Worm (Caenorhabditis elegans) whole organism, L3 larva: ENCODE measurements around the gene Y55H10A.2.
A peak's percentile ranks its signal among the peaks of the same experiment; 100 is the strongest.

Source experiments
- R02D3.7 ChIP-seq: fragments of 150-350 bp; optimal IDR thresholded peaks from 2 replicates; lab custom pipeline; 2014; ENCODE audit warnings: missing biosample characterization, missing genetic modification characterization
- aly-2 ChIP-seq: fragments of 150-350 bp; optimal IDR thresholded peaks from 2 replicates; lab custom pipeline; 2014; ENCODE audit warnings: missing biosample characterization, missing genetic modification characterization
- ama-1 ChIP-seq: fragments of 150-350 bp; optimal IDR thresholded peaks from 2 replicates; lab custom pipeline; 2018
- ceh-16 ChIP-seq: sonication (generic microtip); optimal IDR thresholded peaks from 2 replicates; lab custom pipeline; 2017; ENCODE audit warnings: missing biosample characterization, missing genetic modification characterization
- ceh-28 ChIP-seq: fragments of 150-350 bp; optimal IDR thresholded peaks from 2 replicates; lab custom pipeline; 2014; ENCODE audit warnings: missing biosample characterization, missing genetic modification reagents, missing genetic modification characterization
- ceh-82 ChIP-seq: fragments of 150-350 bp; optimal IDR thresholded peaks from 2 replicates; lab custom pipeline; 2014; ENCODE audit warnings: missing biosample characterization, missing genetic modification characterization
- ceh-9 ChIP-seq: sonication (generic microtip); optimal IDR thresholded peaks from 2 replicates; lab custom pipeline; 2018; ENCODE audit warnings: missing biosample characterization, missing genetic modification characterization
- daf-12 ChIP-seq: fragments of 150-350 bp; optimal IDR thresholded peaks from 2 replicates; lab custom pipeline; 2014; ENCODE audit warnings: missing biosample characterization, missing genetic modification reagents, missing genetic modification characterization
- elt-1 ChIP-seq: fragments of 150-350 bp; optimal IDR thresholded peaks from 2 replicates; lab custom pipeline; 2014; ENCODE audit warnings: missing biosample characterization, missing genetic modification characterization
- elt-2 ChIP-seq: sonication (generic microtip); optimal IDR thresholded peaks from 2 replicates; lab custom pipeline; 2016; ENCODE audit warnings: missing genetic modification reagents, mild to moderate bottlenecking, missing genetic modification characterization, missing compliant biosample characterization
- elt-3 ChIP-seq, 3 experiments: fragments of 150-350 bp in 1 of 3; sonication (generic microtip) in 2 of 3; optimal IDR thresholded peaks; 2 replicates in 2 of 3; 4 replicates in 1 of 3; lab custom pipeline; 2014 to 2017; ENCODE audit warnings: missing biosample characterization in 3 of 3, missing genetic modification characterization in 3 of 3
- eor-1 ChIP-seq, 2 experiments: fragments of 150-350 bp; optimal IDR thresholded peaks; 2 replicates each; lab custom pipeline; 2014 to 2018; ENCODE audit warnings: missing biosample characterization in 2 of 2, missing genetic modification characterization in 2 of 2
- fkh-10 ChIP-seq: sonication (generic microtip); optimal IDR thresholded peaks from 2 replicates; lab custom pipeline; 2017; ENCODE audit warnings: missing biosample characterization, missing genetic modification reagents, missing genetic modification characterization
- fkh-2 ChIP-seq: fragments of 150-350 bp; optimal IDR thresholded peaks from 2 replicates; lab custom pipeline; 2014; ENCODE audit warnings: missing biosample characterization, missing genetic modification reagents, missing genetic modification characterization
- hmg-11 ChIP-seq: sonication (generic microtip); optimal IDR thresholded peaks from 2 replicates; lab custom pipeline; 2016; ENCODE audit warnings: missing genetic modification characterization, missing compliant biosample characterization
- lin-39 ChIP-seq: fragments of 150-350 bp; optimal IDR thresholded peaks from 2 replicates; lab custom pipeline; 2018; ENCODE audit warnings: missing biosample characterization, missing genetic modification reagents, missing genetic modification characterization
- lsy-12 ChIP-seq: sonication (generic microtip); optimal IDR thresholded peaks from 2 replicates; lab custom pipeline; 2016; ENCODE audit warnings: mild to moderate bottlenecking, missing genetic modification characterization, missing compliant biosample characterization
- mml-1 ChIP-seq: fragments of 150-350 bp; sonication (generic microtip); optimal IDR thresholded peaks from 3 replicates; lab custom pipeline; 2014; ENCODE audit warnings: missing biosample characterization, missing genetic modification characterization
- nfya-1 ChIP-seq: sonication (generic microtip); optimal IDR thresholded peaks from 2 replicates; lab custom pipeline; 2017; ENCODE audit warnings: missing genetic modification characterization, mild to moderate bottlenecking, missing compliant biosample characterization, antibody characterized with exemption, moderate library complexity; ENCODE audit not compliant: insufficient read depth
- nhr-11 ChIP-seq: fragments of 150-350 bp; optimal IDR thresholded peaks from 2 replicates; lab custom pipeline; 2014; ENCODE audit warnings: missing biosample characterization, missing genetic modification characterization
- nhr-12 ChIP-seq: fragments of 150-350 bp; optimal IDR thresholded peaks from 2 replicates; lab custom pipeline; 2014; ENCODE audit warnings: missing biosample characterization, missing genetic modification characterization
- nhr-23 ChIP-seq: fragments of 150-350 bp; optimal IDR thresholded peaks from 2 replicates; lab custom pipeline; 2014; ENCODE audit warnings: missing biosample characterization, missing genetic modification reagents, missing genetic modification characterization
- nhr-237 ChIP-seq: fragments of 150-350 bp; optimal IDR thresholded peaks from 2 replicates; lab custom pipeline; 2014; ENCODE audit warnings: missing biosample characterization, missing genetic modification characterization
- nhr-25 ChIP-seq: sonication (generic microtip); optimal IDR thresholded peaks from 2 replicates; lab custom pipeline; 2017; ENCODE audit warnings: missing biosample characterization, missing genetic modification characterization
- nhr-28 ChIP-seq: fragments of 150-350 bp; optimal IDR thresholded peaks from 2 replicates; lab custom pipeline; 2014; ENCODE audit warnings: missing biosample characterization, missing genetic modification characterization
- nhr-43 ChIP-seq: sonication (generic microtip); optimal IDR thresholded peaks from 2 replicates; lab custom pipeline; 2016; ENCODE audit warnings: mild to moderate bottlenecking, missing genetic modification characterization, missing compliant biosample characterization; ENCODE audit not compliant: poor library complexity, severe bottlenecking
- nhr-67 ChIP-seq: fragments of 150-350 bp; optimal IDR thresholded peaks from 2 replicates; lab custom pipeline; 2014; ENCODE audit warnings: missing biosample characterization, missing genetic modification characterization
- nhr-76 ChIP-seq: fragments of 150-350 bp; sonication (generic microtip); optimal IDR thresholded peaks from 5 replicates; lab custom pipeline; 2014; ENCODE audit warnings: missing biosample characterization, missing genetic modification characterization
- nhr-77 ChIP-seq: fragments of 150-350 bp; optimal IDR thresholded peaks from 2 replicates; lab custom pipeline; 2014; ENCODE audit warnings: missing biosample characterization, missing genetic modification characterization
- pha-4 ChIP-seq: fragments of 150-350 bp; optimal IDR thresholded peaks from 2 replicates; lab custom pipeline; 2014; ENCODE audit warnings: missing biosample characterization, missing genetic modification reagents, missing genetic modification characterization
- pqm-1 ChIP-seq: fragments of 150-350 bp; optimal IDR thresholded peaks from 2 replicates; lab custom pipeline; 2017; ENCODE audit warnings: missing biosample characterization, missing genetic modification characterization, inconsistent platforms
- skn-1 ChIP-seq: fragments of 150-350 bp; optimal IDR thresholded peaks from 2 replicates; lab custom pipeline; 2014; ENCODE audit warnings: missing biosample characterization, missing genetic modification characterization
- snpc-4 ChIP-seq: fragments of 150-350 bp; optimal IDR thresholded peaks from 2 replicates; lab custom pipeline; 2014; ENCODE audit warnings: missing biosample characterization, missing genetic modification characterization
- tbx-2 ChIP-seq: sonication (generic microtip); optimal IDR thresholded peaks from 2 replicates; lab custom pipeline; 2016; ENCODE audit warnings: mild to moderate bottlenecking, missing genetic modification characterization, missing compliant biosample characterization
- unc-39 ChIP-seq: sonication (generic microtip); optimal IDR thresholded peaks from 4 replicates; lab custom pipeline; 2017; ENCODE audit warnings: missing biosample characterization, missing genetic modification characterization
- unc-62 ChIP-seq: fragments of 150-350 bp; sonication (generic microtip); optimal IDR thresholded peaks from 4 replicates; lab custom pipeline; 2014; ENCODE audit warnings: missing biosample characterization, missing genetic modification reagents, missing genetic modification characterization
- zag-1 ChIP-seq: fragments of 150-350 bp; optimal IDR thresholded peaks from 2 replicates; lab custom pipeline; 2014; ENCODE audit warnings: missing biosample characterization, missing genetic modification characterization
- ztf-11 ChIP-seq: fragments of 150-350 bp; optimal IDR thresholded peaks from 2 replicates; lab custom pipeline; 2014; ENCODE audit warnings: missing biosample characterization, missing genetic modification characterization
- ztf-4 ChIP-seq: fragments of 150-350 bp; optimal IDR thresholded peaks from 2 replicates; lab custom pipeline; 2014; ENCODE audit warnings: missing biosample characterization, missing genetic modification characterization

Y55H10A.2 gene

ce11 chrIV:3373370-3373769 is 10.0 kb downstream of the Y55H10A.2 start:
- TF ChIP-seq ztf-11 (tag; lab: Kevin White, UChicago), result no peak
- TF ChIP-seq R02D3.7 (tag; lab: Kevin White, UChicago), result no peak
- TF ChIP-seq mml-1 (tag; lab: Kevin White, UChicago), result no peak
- no peak for TF ChIP-seq eor-1 (tag; optimal IDR thresholded peaks at IDR 0.05; lab: Kevin White, UChicago)
- TF ChIP-seq pha-4 (tag; lab: Kevin White, UChicago), result no peak
- TF ChIP-seq lin-39 (tag; lab: Kevin White, UChicago), result no peak
- TF ChIP-seq zag-1, result no peak
- no peak for TF ChIP-seq snpc-4 (tag; lab: Kevin White, UChicago)
- no peak for TF ChIP-seq ceh-28
- no peak for TF ChIP-seq unc-39
- TF ChIP-seq nhr-237 (tag; lab: Kevin White, UChicago), result no peak
- TF ChIP-seq nfya-1 (tag; lab: Kevin White, UChicago), result no peak
- no peak for TF ChIP-seq nhr-25 (tag; lab: Kevin White, UChicago)
- no peak for TF ChIP-seq lsy-12 (tag; lab: Kevin White, UChicago)
- TF ChIP-seq nhr-12, result no peak
- TF ChIP-seq unc-62 (GFP tag; lab: Kevin White, UChicago), result no peak
- TF ChIP-seq hmg-11 (tag; lab: Kevin White, UChicago), result no peak
- no peak for TF ChIP-seq skn-1 (tag; lab: Kevin White, UChicago)
- TF ChIP-seq, all 47 proteins: peak for 0

DNA sequence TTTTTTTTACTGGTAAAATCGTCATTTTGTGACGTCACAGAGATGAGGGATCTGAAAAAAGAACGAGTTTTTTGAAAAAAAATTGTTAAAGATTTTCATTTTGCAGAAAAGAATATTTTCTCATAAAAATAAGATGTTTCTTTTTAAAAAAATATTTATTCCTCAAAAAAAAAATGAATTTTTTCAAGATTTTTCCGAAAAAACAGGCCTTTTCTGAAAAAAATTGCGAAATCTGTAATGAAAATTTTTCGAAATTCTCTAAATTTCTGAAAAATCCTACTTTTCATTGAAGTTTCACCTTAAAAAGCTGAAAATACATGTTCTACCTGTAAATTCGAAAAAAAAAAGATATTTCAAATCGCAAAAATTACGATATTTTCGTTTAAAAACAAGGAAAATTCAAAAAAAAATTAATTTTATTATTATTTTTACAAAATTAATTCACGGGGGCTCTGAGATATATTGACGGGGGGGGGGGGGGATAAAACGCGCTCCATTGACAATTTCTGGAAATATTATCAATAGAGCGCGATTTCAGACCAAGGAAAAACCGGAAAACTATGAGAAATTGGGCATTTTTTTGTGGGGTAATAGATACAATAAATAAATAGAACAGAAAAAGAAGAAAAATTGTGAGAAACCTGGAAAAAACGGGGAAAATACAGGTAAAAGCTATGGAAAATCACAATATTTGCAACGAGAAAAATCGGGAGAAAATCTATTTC is 14.9 kb downstream of the Y55H10A.2 start, which contains the start of gene otub-4:
TSS of gene otub-4 (minus strand) at position 51 of the 725 bp plus-strand sequence.
- TF ChIP-seq mml-1 (tag; lab: Kevin White, UChicago), result no peak
- no peak for TF ChIP-seq nhr-77 (tag; lab: Kevin White, UChicago)
- no peak for TF ChIP-seq ceh-16 (tag; lab: Kevin White, UChicago)
- no peak for TF ChIP-seq eor-1 (tag; optimal IDR thresholded peaks at IDR 0.05; lab: Kevin White, UChicago)
- no peak for TF ChIP-seq nhr-11 (tag; lab: Kevin White, UChicago)
- no peak for TF ChIP-seq nhr-23 (tag; lab: Kevin White, UChicago)
- no peak for TF ChIP-seq lsy-12 (tag; lab: Kevin White, UChicago)
- no peak for TF ChIP-seq ceh-9 (tag; lab: Kevin White, UChicago)
- no peak for TF ChIP-seq pqm-1 (tag; lab: Kevin White, UChicago)
- no peak for TF ChIP-seq nhr-67 (tag; lab: Kevin White, UChicago)
- no peak for TF ChIP-seq nhr-43 (tag; lab: Kevin White, UChicago)

- TF ChIP-seq R02D3.7 (tag; lab: Kevin White, UChicago) (no peak), elt-3 (tag; optimal IDR thresholded peaks at IDR 0.05; lab: Kevin White, UChicago) (no peak), ceh-82 (tag; lab: Kevin White, UChicago) (no peak), unc-39 (no peak), ama-1 (lab: Kevin White, UChicago) (peak; percentile 69), daf-12 (tag; lab: Kevin White, UChicago) (no peak), mml-1 (tag; lab: Kevin White, UChicago) (no peak), pqm-1 (tag; lab: Kevin White, UChicago) (no peak), tbx-2 (tag; lab: Kevin White, UChicago) (no peak), fkh-2 (tag; lab: Kevin White, UChicago) (no peak), nhr-76 (tag; lab: Kevin White, UChicago) (no peak), ceh-16 (tag; lab: Kevin White, UChicago) (no peak), fkh-10 (GFP tag; lab: Kevin White, UChicago) (no peak), snpc-4 (tag; lab: Kevin White, UChicago) (no peak), elt-1 (tag; lab: Kevin White, UChicago) (no peak), ztf-11 (tag; lab: Kevin White, UChicago) (no peak), unc-62 (GFP tag; lab: Kevin White, UChicago) (no peak), elt-2 (peak; percentile 2), hmg-11 (tag; lab: Kevin White, UChicago) (no peak), ztf-4 (tag; lab: Kevin White, UChicago) (no peak), nhr-28 (tag; lab: Kevin White, UChicago) (no peak), nhr-23 (tag; lab: Kevin White, UChicago) (peak; percentile 13), nfya-1 (tag; lab: Kevin White, UChicago) (no peak), aly-2 (tag; lab: Kevin White, UChicago) (no peak), nhr-25 (tag; lab: Kevin White, UChicago) (no peak), zag-1 (no peak), lin-39 (tag; lab: Kevin White, UChicago) (no peak)
These were observed 19.1 kb downstream of the Y55H10A.2 start, which contains the start of gene B0546.3 for ce11 chrIV:3382338-3382907. Gene B0546.3, minus strand, starts transcription at chrIV:3382841.
